Fruit fly (Drosophila melanogaster) whole organism, pupa: Measurements from ENCODE around the gene CG3630.

Source experiments
- CG10348 ChIP-seq: fragments of 200-800 bp; sonication (Bioruptor generic); IDR thresholded peaks from 2 replicates; pipeline ENCODE4 v1.3.6; 2022; ENCODE audit warnings: missing biosample characterization, missing genetic modification characterization
- CG12605 ChIP-seq: fragments of 200-800 bp; sonication (Bioruptor generic); IDR thresholded peaks from 2 replicates; pipeline ENCODE4 v1.3.6; 2022; ENCODE audit warnings: missing biosample characterization, missing genetic modification characterization
- CG13204 ChIP-seq: fragments of 200-800 bp; sonication (Bioruptor generic); optimal IDR thresholded peaks from 2 replicates; lab custom pipeline; 2018; ENCODE audit warnings: missing biosample characterization, mild to moderate bottlenecking, missing genetic modification characterization, moderate library complexity
- CG14655 ChIP-seq: fragments of 200-800 bp; sonication (Bioruptor generic); optimal IDR thresholded peaks from 3 replicates; lab custom pipeline; 2017; ENCODE audit warnings: mild to moderate bottlenecking, missing biosample characterization, missing genetic modification reagents, missing genetic modification characterization
- CG15710 ChIP-seq: fragments of 200-800 bp; sonication (Bioruptor generic); optimal IDR thresholded peaks from 2 replicates; lab custom pipeline; 2018; ENCODE audit warnings: missing biosample characterization, mild to moderate bottlenecking, missing genetic modification characterization, moderate library complexity
- CG17806 ChIP-seq: fragments of 200-800 bp; sonication (Bioruptor generic); optimal IDR thresholded peaks from 2 replicates; lab custom pipeline; 2018; ENCODE audit warnings: missing biosample characterization, mild to moderate bottlenecking, missing genetic modification characterization, moderate library complexity
- CG32121 ChIP-seq: fragments of 200-800 bp; sonication (Bioruptor generic); IDR thresholded peaks from 2 replicates; pipeline ENCODE4 v1.3.6; 2022; ENCODE audit warnings: missing biosample characterization, missing genetic modification characterization
- CG34367 ChIP-seq: fragments of 200-800 bp; sonication (Bioruptor generic); optimal IDR thresholded peaks from 2 replicates; lab custom pipeline; 2018; ENCODE audit warnings: missing biosample characterization, mild to moderate bottlenecking, missing genetic modification characterization
- CG4496 ChIP-seq: fragments of 200-800 bp; sonication (Bioruptor generic); IDR thresholded peaks from 3 replicates; pipeline ENCODE4 v1.3.6; 2022; ENCODE audit warnings: missing biosample characterization, missing genetic modification characterization
- CG8159 ChIP-seq: fragments of 200-800 bp; sonication (Bioruptor generic); optimal IDR thresholded peaks from 3 replicates; lab custom pipeline; 2018; ENCODE audit warnings: missing biosample characterization, mild to moderate bottlenecking, missing genetic modification characterization, moderate library complexity
- CG8301 ChIP-seq: fragments of 200-800 bp; sonication (Bioruptor generic); optimal IDR thresholded peaks from 2 replicates; lab custom pipeline; 2018; ENCODE audit warnings: missing biosample characterization, mild to moderate bottlenecking, missing genetic modification characterization
- CG9948 ChIP-seq: fragments of 200-800 bp; sonication (Bioruptor generic); optimal IDR thresholded peaks from 2 replicates; lab custom pipeline; 2018; ENCODE audit warnings: missing biosample characterization, mild to moderate bottlenecking, missing genetic modification characterization, moderate library complexity
- D1 ChIP-seq: fragments of 200-800 bp; sonication (Bioruptor generic); optimal IDR thresholded peaks from 2 replicates; lab custom pipeline; 2018; ENCODE audit warnings: missing biosample characterization, mild to moderate bottlenecking, missing genetic modification characterization, moderate library complexity
- EcR ChIP-seq: fragments of 200-800 bp; sonication (Bioruptor generic); optimal IDR thresholded peaks from 3 replicates; lab custom pipeline; 2019; ENCODE audit warnings: missing biosample characterization, missing genetic modification characterization, mild to moderate bottlenecking, moderate library complexity, missing genetic modification reagents
- Ets98B ChIP-seq: fragments of 200-800 bp; sonication (Bioruptor generic); IDR thresholded peaks from 2 replicates; pipeline ENCODE4 v1.3.6; 2022; ENCODE audit warnings: missing biosample characterization, missing genetic modification characterization
- Pif1A ChIP-seq: fragments of 200-800 bp; sonication (Bioruptor generic); optimal IDR thresholded peaks from 3 replicates; lab custom pipeline; 2016; ENCODE audit warnings: missing biosample characterization, missing genetic modification characterization
- Pif1B ChIP-seq: fragments of 200-800 bp; sonication (Bioruptor generic); optimal IDR thresholded peaks from 3 replicates; lab custom pipeline; 2016; ENCODE audit warnings: missing biosample characterization, missing genetic modification characterization
- Snoo ChIP-seq: fragments of 200-800 bp; sonication (Bioruptor generic); optimal IDR thresholded peaks from 3 replicates; lab custom pipeline; 2017; ENCODE audit warnings: missing biosample characterization, mild to moderate bottlenecking, missing genetic modification characterization, inconsistent platforms
- fd96Ca ChIP-seq: fragments of 200-800 bp; sonication (Bioruptor generic); IDR thresholded peaks from 3 replicates; pipeline ENCODE4 v1.3.6; 2022; ENCODE audit warnings: missing biosample characterization, missing genetic modification characterization
- gl ChIP-seq: fragments of 200-800 bp; sonication (Bioruptor generic); optimal IDR thresholded peaks from 2 replicates; lab custom pipeline; 2018; ENCODE audit warnings: missing biosample characterization, mild to moderate bottlenecking, missing genetic modification characterization
- rn ChIP-seq: fragments of 200-800 bp; sonication (Bioruptor generic); IDR thresholded peaks from 2 replicates; pipeline ENCODE4 v1.3.6; 2022; ENCODE audit warnings: missing biosample characterization, missing genetic modification characterization

The CG3630 gene

dm6 chrX:2142935-2143312, 19.1 kb upstream of the CG3630 start:
- TF ChIP-seq CG10348 (GFP tag; lab: Robert Waterston, UW), result no peak
- TF ChIP-seq CG8301, result no peak
- no peak for TF ChIP-seq EcR (GFP tag; lab: Kevin White, UChicago)
- TF ChIP-seq Pif1B, result no peak
- TF ChIP-seq fd96Ca (GFP tag; lab: Robert Waterston, UW), result no peak
- TF ChIP-seq CG17806, result no peak
- TF ChIP-seq Ets98B (GFP tag; lab: Robert Waterston, UW), result no peak
- no peak for TF ChIP-seq Snoo (tag; lab: Kevin White, UChicago)
- TF ChIP-seq CG12605 (GFP tag; lab: Robert Waterston, UW), result no peak
- no peak for TF ChIP-seq D1 (tag; lab: Kevin White, UChicago)
- no peak for TF ChIP-seq CG32121

- no peak for TF ChIP-seq CG8159 (tag; lab: Kevin White, UChicago)
- TF ChIP-seq fd96Ca (GFP tag; lab: Robert Waterston, UW), result no peak
- TF ChIP-seq CG9948 (tag; lab: Kevin White, UChicago), result no peak
- TF ChIP-seq CG13204 (GFP tag; lab: Kevin White, UChicago), result no peak
- TF ChIP-seq CG10348 (GFP tag; lab: Robert Waterston, UW), result no peak
- no peak for TF ChIP-seq CG8301
- TF ChIP-seq CG15710 (tag; lab: Kevin White, UChicago), result no peak
- no peak for TF ChIP-seq Pif1A (GFP tag; lab: Kevin White, UChicago)
- no peak for TF ChIP-seq D1 (tag; lab: Kevin White, UChicago)
- TF ChIP-seq Snoo (tag; lab: Kevin White, UChicago), result no peak
- TF ChIP-seq rn (GFP tag; lab: Robert Waterston, UW), result no peak
- peak; percentile 47 for TF ChIP-seq CG12605 (GFP tag; lab: Robert Waterston, UW)
- peak; percentile 41; the same call in 1 of the 2 replicates for TF ChIP-seq Ets98B (GFP tag; lab: Robert Waterston, UW)
- TF ChIP-seq gl (tag; lab: Kevin White, UChicago), result no peak
- TF ChIP-seq CG17806, result no peak
- TF ChIP-seq Pif1B, result no peak
- no peak for TF ChIP-seq CG32121
- TF ChIP-seq CG14655 (GFP tag; lab: Kevin White, UChicago), result no peak
- peak; percentile 30; the same call in 1 of the 3 replicates for TF ChIP-seq CG4496
- peak; percentile 57 for TF ChIP-seq EcR (GFP tag; lab: Kevin White, UChicago)
- TF ChIP-seq CG34367 (tag; lab: Kevin White, UChicago), result no peak
These were observed 16.9 kb upstream of the CG3630 start, which contains the start of gene Pgd for dm6 chrX:2145114-2145513. Gene Pgd, plus strand, starts transcription at chrX:2145136.

- peak; percentile 52 for TF ChIP-seq CG32121
- peak; percentile 52 for TF ChIP-seq CG15710 (tag; lab: Kevin White, UChicago)
- TF ChIP-seq Pif1A (GFP tag; lab: Kevin White, UChicago), result peak; percentile 54
- TF ChIP-seq fd96Ca (GFP tag; lab: Robert Waterston, UW), result peak; percentile 71; the same call in 2 of the 3 replicates
- no peak for TF ChIP-seq CG12605 (GFP tag; lab: Robert Waterston, UW)
- peak; percentile 25 for TF ChIP-seq Snoo (tag; lab: Kevin White, UChicago)
- TF ChIP-seq CG9948 (tag; lab: Kevin White, UChicago), result peak; percentile 41
- peak; percentile 39 for TF ChIP-seq CG34367 (tag; lab: Kevin White, UChicago)
- TF ChIP-seq rn (GFP tag; lab: Robert Waterston, UW), result no peak
- no peak for TF ChIP-seq D1 (tag; lab: Kevin White, UChicago)
- peak; percentile 52 for TF ChIP-seq CG8159 (tag; lab: Kevin White, UChicago)
- peak; percentile 8 for TF ChIP-seq EcR (GFP tag; lab: Kevin White, UChicago)
- peak; percentile 46 for TF ChIP-seq CG17806
- peak; percentile 23; the same call in 1 of the 3 replicates for TF ChIP-seq CG4496
- peak; percentile 60 for TF ChIP-seq CG14655 (GFP tag; lab: Kevin White, UChicago)
- no peak for TF ChIP-seq CG13204 (GFP tag; lab: Kevin White, UChicago)
- TF ChIP-seq CG8301, result peak; percentile 31
These were observed 16.1 kb upstream of the CG3630 start for dm6 chrX:2145690-2146470.

dm6 chrX:2146574-2146973, 15.4 kb upstream of the CG3630 start:
- TF ChIP-seq Pif1A (GFP tag; lab: Kevin White, UChicago) (no peak), fd96Ca (GFP tag; lab: Robert Waterston, UW) (peak; percentile 42; the same call in 1 of the 3 replicates), EcR (GFP tag; lab: Kevin White, UChicago) (peak; percentile 17), CG15710 (tag; lab: Kevin White, UChicago) (no peak), CG17806 (no peak), CG4496 (peak; percentile 47; the same call in 2 of the 3 replicates), CG14655 (GFP tag; lab: Kevin White, UChicago) (no peak), CG8301 (peak; percentile 31), CG12605 (GFP tag; lab: Robert Waterston, UW) (peak; percentile 34; the same call in 1 of the 2 replicates), Snoo (tag; lab: Kevin White, UChicago) (no peak), CG9948 (tag; lab: Kevin White, UChicago) (no peak)

dm6 chrX:2147475-2147874, 14.5 kb upstream of the CG3630 start:
- TF ChIP-seq D1 (tag; lab: Kevin White, UChicago), result no peak
- no peak for TF ChIP-seq gl (tag; lab: Kevin White, UChicago)
- no peak for TF ChIP-seq CG34367 (tag; lab: Kevin White, UChicago)
- no peak for TF ChIP-seq Pif1A (GFP tag; lab: Kevin White, UChicago)
- no peak for TF ChIP-seq CG17806
- no peak for TF ChIP-seq CG15710 (tag; lab: Kevin White, UChicago)
- no peak for TF ChIP-seq fd96Ca (GFP tag; lab: Robert Waterston, UW)
- TF ChIP-seq CG8301, result no peak
- TF ChIP-seq CG13204 (GFP tag; lab: Kevin White, UChicago), result no peak
- no peak for TF ChIP-seq CG4496
- no peak for TF ChIP-seq EcR (GFP tag; lab: Kevin White, UChicago)
- TF ChIP-seq Ets98B (GFP tag; lab: Robert Waterston, UW), result no peak
- no peak for TF ChIP-seq CG12605 (GFP tag; lab: Robert Waterston, UW)
- TF ChIP-seq CG14655 (GFP tag; lab: Kevin White, UChicago), result no peak
- no peak for TF ChIP-seq CG10348 (GFP tag; lab: Robert Waterston, UW)
- TF ChIP-seq CG32121, result no peak
- no peak for TF ChIP-seq rn (GFP tag; lab: Robert Waterston, UW)
